Worm (Caenorhabditis elegans) whole organism, L1 larva: ENCODE data around the gene ser-4.

Source experiments
- C04F5.9 ChIP-seq: sonication (generic microtip); optimal IDR thresholded peaks from 2 replicates; lab custom pipeline; 2016; ENCODE audit warnings: missing genetic modification characterization, missing compliant biosample characterization
- C34B4.2 ChIP-seq: sonication (generic microtip); optimal IDR thresholded peaks from 2 replicates; lab custom pipeline; 2017; ENCODE audit warnings: mild to moderate bottlenecking, missing genetic modification characterization, missing compliant biosample characterization
- alr-1 ChIP-seq: fragments of 200-800 bp; sonication (Bioruptor generic); optimal IDR thresholded peaks from 2 replicates; lab custom pipeline; 2018; ENCODE audit warnings: borderline replicate concordance, mild to moderate bottlenecking, missing genetic modification characterization, missing compliant biosample characterization
- ama-1 ChIP-seq: fragments of 150-350 bp; optimal IDR thresholded peaks from 2 replicates; lab custom pipeline; 2014
- blmp-1 ChIP-seq: fragments of 150-350 bp; optimal IDR thresholded peaks from 2 replicates; lab custom pipeline; 2014; ENCODE audit warnings: missing biosample characterization, missing genetic modification characterization
- ceh-63 ChIP-seq: fragments of 200-800 bp; sonication (Bioruptor generic); optimal IDR thresholded peaks from 2 replicates; lab custom pipeline; 2018; ENCODE audit warnings: mild to moderate bottlenecking, missing genetic modification characterization, missing compliant biosample characterization
- ceh-8 ChIP-seq: fragments of 200-800 bp; sonication (Bioruptor generic); optimal IDR thresholded peaks from 2 replicates; lab custom pipeline; 2018; ENCODE audit warnings: mild to moderate bottlenecking, missing genetic modification characterization, moderate library complexity, missing compliant biosample characterization
- ceh-88 ChIP-seq: fragments of 200-800 bp; sonication (Bioruptor generic); IDR thresholded peaks from 2 replicates; pipeline ENCODE4 v1.3.6; 2022; ENCODE audit warnings: missing genetic modification characterization, missing compliant biosample characterization
- ceh-90 ChIP-seq: sonication (generic microtip); optimal IDR thresholded peaks from 2 replicates; lab custom pipeline; 2016; ENCODE audit warnings: missing genetic modification characterization, missing compliant biosample characterization
- egl-13 ChIP-seq: sonication (generic microtip); optimal IDR thresholded peaks from 2 replicates; lab custom pipeline; 2016; ENCODE audit warnings: missing genotype, missing genetic modification reagents, missing genetic modification characterization, missing compliant biosample characterization
- elt-2 ChIP-seq: sonication (generic microtip); optimal IDR thresholded peaks from 2 replicates; lab custom pipeline; 2016; ENCODE audit warnings: missing genetic modification characterization, mild to moderate bottlenecking, inconsistent platforms, missing compliant biosample characterization, missing genetic modification reagents
- fkh-10 ChIP-seq: sonication (generic microtip); optimal IDR thresholded peaks from 2 replicates; lab custom pipeline; 2017; ENCODE audit warnings: missing biosample characterization, missing genetic modification reagents, missing genetic modification characterization
- fos-1 ChIP-seq: fragments of 150-350 bp; optimal IDR thresholded peaks from 2 replicates; lab custom pipeline; 2014; ENCODE audit warnings: missing biosample characterization, missing genetic modification characterization
- hlh-17 ChIP-seq: fragments of 200-800 bp; sonication (Bioruptor generic); optimal IDR thresholded peaks from 2 replicates; lab custom pipeline; 2018; ENCODE audit warnings: missing genetic modification characterization, mild to moderate bottlenecking, missing compliant biosample characterization, moderate library complexity, borderline replicate concordance
- irx-1 ChIP-seq: sonication (generic microtip); optimal IDR thresholded peaks from 2 replicates; lab custom pipeline; 2016; ENCODE audit warnings: missing genetic modification characterization, missing compliant biosample characterization
- isw-1 ChIP-seq: fragments of 200-800 bp; sonication (Bioruptor generic); IDR thresholded peaks from 2 replicates; pipeline ENCODE4 v1.3.6; 2022; ENCODE audit warnings: missing genetic modification characterization, missing compliant biosample characterization
- lin-35 ChIP-seq, 2 experiments: fragments of 150-350 bp; optimal IDR thresholded peaks; 2 replicates each; lab custom pipeline; 2014; ENCODE audit warnings: missing biosample characterization in 2 of 2, missing genetic modification characterization in 2 of 2, missing genetic modification reagents in 2 of 2
- lsy-2 ChIP-seq, 2 experiments: fragments of 150-350 bp; optimal IDR thresholded peaks; 2 replicates each; lab custom pipeline; 2014; ENCODE audit warnings: missing biosample characterization in 2 of 2, missing genetic modification characterization in 2 of 2
- mdl-1 ChIP-seq, 2 experiments: fragments of 150-350 bp; optimal IDR thresholded peaks; 2 replicates each; lab custom pipeline; 2014 to 2017; ENCODE audit warnings: missing biosample characterization in 2 of 2, missing genetic modification characterization in 2 of 2, inconsistent platforms in 1 of 2
- mef-2 ChIP-seq: fragments of 150-350 bp; optimal IDR thresholded peaks from 2 replicates; lab custom pipeline; 2014; ENCODE audit warnings: missing biosample characterization, missing genetic modification characterization
- nhr-11 ChIP-seq: fragments of 150-350 bp; optimal IDR thresholded peaks from 2 replicates; lab custom pipeline; 2014; ENCODE audit warnings: missing biosample characterization, missing genetic modification characterization
- nhr-19 ChIP-seq: fragments of 200-800 bp; sonication (Bioruptor generic); conservative IDR thresholded peaks from 2 replicates; pipeline ENCODE4 v1.3.6; 2022; ENCODE audit warnings: missing genetic modification characterization, missing compliant biosample characterization
- nhr-237 ChIP-seq: fragments of 150-350 bp; optimal IDR thresholded peaks from 2 replicates; lab custom pipeline; 2014; ENCODE audit warnings: missing biosample characterization, missing genetic modification characterization
- nhr-28 ChIP-seq: fragments of 150-350 bp; optimal IDR thresholded peaks from 2 replicates; lab custom pipeline; 2014; ENCODE audit warnings: missing biosample characterization, missing genetic modification characterization
- nhr-71 ChIP-seq: sonication (generic microtip); optimal IDR thresholded peaks from 2 replicates; lab custom pipeline; 2016; ENCODE audit warnings: mild to moderate bottlenecking, missing genetic modification characterization, moderate library complexity, missing compliant biosample characterization
- nhr-76 ChIP-seq: sonication (generic microtip); optimal IDR thresholded peaks from 2 replicates; lab custom pipeline; 2017; ENCODE audit warnings: missing biosample characterization, missing genetic modification characterization
- nhr-84 ChIP-seq: sonication (generic microtip); optimal IDR thresholded peaks from 2 replicates; lab custom pipeline; 2017; ENCODE audit warnings: missing biosample characterization, missing genetic modification characterization
- nhr-85 ChIP-seq: sonication (generic microtip); peaks from one replicate; lab custom pipeline; 2016; ENCODE audit warnings: missing genetic modification characterization, inconsistent platforms, missing compliant biosample characterization
- pqm-1 ChIP-seq: sonication (generic microtip); optimal IDR thresholded peaks from 3 replicates; lab custom pipeline; 2017; ENCODE audit warnings: missing biosample characterization, missing genetic modification characterization
- sptf-1 ChIP-seq: fragments of 150-350 bp; optimal IDR thresholded peaks from 2 replicates; lab custom pipeline; 2014; ENCODE audit warnings: missing biosample characterization, missing genetic modification characterization
- tlp-1 ChIP-seq: fragments of 150-350 bp; optimal IDR thresholded peaks from 2 replicates; lab custom pipeline; 2014; ENCODE audit warnings: missing biosample characterization, missing genetic modification characterization
- unc-62 ChIP-seq: fragments of 150-350 bp; optimal IDR thresholded peaks from 2 replicates; lab custom pipeline; 2014; ENCODE audit warnings: missing biosample characterization, missing genetic modification reagents, missing genetic modification characterization
- vab-15 ChIP-seq: sonication (generic microtip); optimal IDR thresholded peaks from 2 replicates; lab custom pipeline; 2017; ENCODE audit warnings: missing genotype, mild to moderate bottlenecking, missing genetic modification characterization, missing compliant biosample characterization
- zag-1 ChIP-seq: fragments of 150-350 bp; optimal IDR thresholded peaks from 2 replicates; lab custom pipeline; 2014; ENCODE audit warnings: missing biosample characterization, missing genetic modification characterization
- zip-4 ChIP-seq: fragments of 200-800 bp; sonication (Bioruptor generic); optimal IDR thresholded peaks from 2 replicates; lab custom pipeline; 2018; ENCODE audit warnings: mild to moderate bottlenecking, missing genetic modification characterization, moderate library complexity, missing compliant biosample characterization
- ztf-4 ChIP-seq: fragments of 150-350 bp; optimal IDR thresholded peaks from 2 replicates; lab custom pipeline; 2014; ENCODE audit warnings: missing biosample characterization, missing genetic modification characterization

ser-4 gene

ce11 chrIII:1704020-1704419 lies 28.9 kb downstream of the ser-4 start:
- TF ChIP-seq mef-2 (tag; lab: Kevin White, UChicago) (no peak), unc-62 (GFP tag; lab: Kevin White, UChicago) (no peak), elt-2 (tag; lab: Kevin White, UChicago) (no peak), C34B4.2 (tag; lab: Kevin White, UChicago) (no peak), egl-13 (tag; lab: Kevin White, UChicago) (no peak), nhr-237 (tag; lab: Kevin White, UChicago) (no peak), zag-1 (tag; lab: Kevin White, UChicago) (no peak), blmp-1 (no peak)

ce11 chrIII:1702337-1702736 lies 30.6 kb downstream of the ser-4 start, which contains the start of gene spex-3:
TSS of gene spex-3 (minus strand) at chrIII:1702437.
- no peak for TF ChIP-seq lsy-2 (tag; optimal IDR thresholded peaks at IDR 0.05; lab: Kevin White, UChicago)
- no peak for TF ChIP-seq alr-1
- TF ChIP-seq isw-1 (GFP tag; lab: Robert Waterston, UW) = no peak
- TF ChIP-seq nhr-11 (tag; lab: Kevin White, UChicago) = no peak
- TF ChIP-seq fkh-10 (GFP tag; lab: Kevin White, UChicago) = no peak
- TF ChIP-seq ztf-4 = no peak
- TF ChIP-seq nhr-84 = no peak
- TF ChIP-seq nhr-28 = no peak
- no peak for TF ChIP-seq zip-4
- TF ChIP-seq mef-2 (tag; lab: Kevin White, UChicago) = no peak
- no peak for TF ChIP-seq vab-15 (tag; lab: Kevin White, UChicago)
- TF ChIP-seq ceh-90 = no peak
- no peak for TF ChIP-seq zag-1 (tag; lab: Kevin White, UChicago)
- TF ChIP-seq ceh-63 = no peak
- TF ChIP-seq sptf-1 (tag; lab: Kevin White, UChicago) = no peak

ce11 chrIII:1698842-1699241 lies 34.1 kb downstream of the ser-4 start, which contains the start of gene fbxa-74:
TSS of gene fbxa-74 (minus strand) at chrIII:1698986.
- TF ChIP-seq fos-1 (tag; lab: Kevin White, UChicago) (no peak), nhr-76 (tag; lab: Kevin White, UChicago) (no peak), lin-35 (GFP tag; optimal IDR thresholded peaks at IDR 0.05; lab: Kevin White, UChicago) (peak in 1 of 2 experiments; percentile 13), pqm-1 (tag; lab: Kevin White, UChicago) (peak; percentile 27), elt-2 (tag; lab: Kevin White, UChicago) (peak; percentile 55), ceh-8 (GFP tag; lab: Kevin White, UChicago) (no peak)

- no peak for TF ChIP-seq mdl-1 (tag; optimal IDR thresholded peaks at IDR 0.05; lab: Kevin White, UChicago)
- no peak for TF ChIP-seq vab-15 (tag; lab: Kevin White, UChicago)
- no peak for TF ChIP-seq ceh-90
- TF ChIP-seq ceh-88 (GFP tag; lab: Robert Waterston, UW) = no peak
- TF ChIP-seq zip-4 = no peak
- TF ChIP-seq tlp-1 = no peak
- TF ChIP-seq ama-1 (lab: Kevin White, UChicago) = no peak
- TF ChIP-seq hlh-17 (GFP tag; lab: Kevin White, UChicago) = no peak
Measured at ce11 chrIII:1695006-1695405, 37.9 kb downstream of the ser-4 start, which contains the start of gene srd-64. TSS of gene srd-64 (minus strand) at chrIII:1695106.

- TF ChIP-seq irx-1 (tag; lab: Kevin White, UChicago) = no peak
- TF ChIP-seq nhr-19 = no peak
Measured at ce11 chrIII:1689927-1690326, 43.0 kb downstream of the ser-4 start, which contains the start of gene Y22D7AR.14. TSS of gene Y22D7AR.14 (minus strand) at chrIII:1690027.

ce11 chrIII:1687999-1688398 lies 44.9 kb downstream of the ser-4 start, which contains the start of gene Y22D7AR.7:
TSS of gene Y22D7AR.7 (minus strand) at chrIII:1688099.
- TF ChIP-seq C04F5.9 (tag; lab: Kevin White, UChicago) (no peak), nhr-71 (tag; lab: Kevin White, UChicago) (no peak), nhr-85 (tag; lab: Kevin White, UChicago) (peak; percentile 47)
- TF ChIP-seq, all 84 proteins: peak for 1
